Worm (Caenorhabditis elegans) whole organism, young adult: ENCODE data around the gene C02F5.13.
A peak's percentile ranks its signal among the peaks of the same experiment; 100 is the strongest.

Experiments
- B0019.2 ChIP-seq: fragments of 200-800 bp; sonication (Bioruptor generic); conservative IDR thresholded peaks from 2 replicates; pipeline ENCODE4 v1.3.6; 2022; ENCODE audit warnings: missing genetic modification reagents, missing genetic modification characterization, missing compliant biosample characterization
- B0336.3 ChIP-seq: fragments of 200-800 bp; sonication (Bioruptor generic); IDR thresholded peaks from 2 replicates; pipeline ENCODE4 v1.3.6; 2022; ENCODE audit warnings: missing genetic modification characterization, missing compliant biosample characterization
- C17E4.6 ChIP-seq: fragments of 200-800 bp; sonication (Bioruptor generic); IDR thresholded peaks from 2 replicates; pipeline ENCODE4 v1.3.6; 2022; ENCODE audit warnings: missing genetic modification reagents, missing genetic modification characterization, missing compliant biosample characterization
- F49E8.2 ChIP-seq: sonication (generic microtip); optimal IDR thresholded peaks from 3 replicates; lab custom pipeline; 2017; ENCODE audit warnings: missing genetic modification characterization, mild to moderate bottlenecking, missing compliant biosample characterization, antibody characterized with exemption, moderate library complexity; ENCODE audit not compliant: insufficient read depth
- K12H6.12 ChIP-seq: fragments of 200-800 bp; sonication (Bioruptor generic); optimal IDR thresholded peaks from 2 replicates; lab custom pipeline; 2018; ENCODE audit warnings: mild to moderate bottlenecking, missing genetic modification characterization, missing compliant biosample characterization
- T07F8.4 ChIP-seq: sonication (generic microtip); optimal IDR thresholded peaks from 2 replicates; lab custom pipeline; 2016; ENCODE audit warnings: mild to moderate bottlenecking, missing genetic modification characterization, moderate library complexity, missing compliant biosample characterization
- Y53F4B.3 ChIP-seq: fragments of 200-800 bp; sonication (Bioruptor generic); IDR thresholded peaks from 2 replicates; pipeline ENCODE4 v1.3.6; 2022; ENCODE audit warnings: missing genetic modification reagents, missing genetic modification characterization, missing compliant biosample characterization
- Y53G8AR.9 ChIP-seq: fragments of 200-800 bp; sonication (Bioruptor generic); conservative IDR thresholded peaks from 2 replicates; pipeline ENCODE4 v1.3.6; 2022; ENCODE audit warnings: missing genetic modification reagents, missing genetic modification characterization, missing compliant biosample characterization
- Y67H2A.10 ChIP-seq: fragments of 200-800 bp; sonication (Bioruptor generic); conservative IDR thresholded peaks from 2 replicates; pipeline ENCODE4 v1.3.6; 2022; ENCODE audit warnings: missing genetic modification reagents, missing genetic modification characterization, missing compliant biosample characterization
- Y79H2A.3 ChIP-seq: fragments of 200-800 bp; sonication (Bioruptor generic); conservative IDR thresholded peaks from 2 replicates; pipeline ENCODE4 v1.3.6; 2022; ENCODE audit warnings: missing genetic modification reagents, missing genetic modification characterization, missing compliant biosample characterization
- athp-1 ChIP-seq: sonication (generic microtip); optimal IDR thresholded peaks from 2 replicates; lab custom pipeline; 2017; ENCODE audit warnings: mild to moderate bottlenecking, missing genetic modification characterization, missing compliant biosample characterization
- attf-3 ChIP-seq: fragments of 200-800 bp; sonication (Bioruptor generic); conservative IDR thresholded peaks from 2 replicates; pipeline ENCODE4 v1.3.6; 2022; ENCODE audit warnings: missing genetic modification reagents, missing genetic modification characterization, missing compliant biosample characterization
- bed-1 ChIP-seq: fragments of 200-800 bp; sonication (Bioruptor generic); IDR thresholded peaks from 2 replicates; pipeline ENCODE4 v1.3.6; 2022; ENCODE audit warnings: missing genetic modification reagents, missing genetic modification characterization, missing compliant biosample characterization
- bed-2 ChIP-seq: fragments of 200-800 bp; sonication (Bioruptor generic); IDR thresholded peaks from 2 replicates; pipeline ENCODE4 v1.3.6; 2022; ENCODE audit warnings: missing genetic modification reagents, missing genetic modification characterization, missing compliant biosample characterization
- ccch-3 ChIP-seq: fragments of 200-800 bp; sonication (Bioruptor generic); optimal IDR thresholded peaks from 2 replicates; lab custom pipeline; 2018; ENCODE audit warnings: mild to moderate bottlenecking, missing genetic modification characterization, missing compliant biosample characterization
- cebp-1 ChIP-seq, 2 experiments: fragments of 200-800 bp in 1 of 2; sonication (Bioruptor generic) in 1 of 2; sonication (generic microtip) in 1 of 2; IDR thresholded peaks in 1 of 2; optimal IDR thresholded peaks in 1 of 2; 2 replicates each; pipeline versions ENCODE4 v1.3.6 to Lab custom; 2017 to 2022; ENCODE audit warnings: missing compliant biosample characterization in 2 of 2, missing genetic modification characterization in 2 of 2, mild to moderate bottlenecking in 1 of 2, missing genetic modification reagents in 1 of 2, moderate library complexity in 1 of 2
- ceh-58 ChIP-seq: fragments of 200-800 bp; sonication (Bioruptor generic); IDR thresholded peaks from 2 replicates; pipeline ENCODE4 v1.3.6; 2022; ENCODE audit warnings: missing genetic modification characterization, missing compliant biosample characterization
- ceh-79 ChIP-seq: sonication (generic microtip); optimal IDR thresholded peaks from 2 replicates; lab custom pipeline; 2017; ENCODE audit warnings: mild to moderate bottlenecking, missing genetic modification characterization, missing compliant biosample characterization
- ceh-91 ChIP-seq: fragments of 200-800 bp; sonication (Bioruptor generic); IDR thresholded peaks from 2 replicates; pipeline ENCODE4 v1.3.6; 2022; ENCODE audit warnings: missing genetic modification reagents, missing genetic modification characterization, missing compliant biosample characterization
- chd-7 ChIP-seq: sonication (generic microtip); optimal IDR thresholded peaks from 2 replicates; lab custom pipeline; 2016; ENCODE audit warnings: mild to moderate bottlenecking, missing genetic modification characterization, moderate library complexity, missing compliant biosample characterization
- die-1 ChIP-seq: sonication (generic microtip); optimal IDR thresholded peaks from 2 replicates; lab custom pipeline; 2016; ENCODE audit warnings: missing genotype, mild to moderate bottlenecking, missing genetic modification characterization, missing compliant biosample characterization
- dox-1 ChIP-seq: fragments of 200-800 bp; sonication (Bioruptor generic); IDR thresholded peaks from 2 replicates; pipeline ENCODE4 v1.3.6; 2022; ENCODE audit warnings: missing genetic modification reagents, missing genetic modification characterization, missing compliant biosample characterization
- dpff-1 ChIP-seq: sonication (generic microtip); optimal IDR thresholded peaks from 2 replicates; lab custom pipeline; 2017; ENCODE audit warnings: mild to moderate bottlenecking, missing genetic modification characterization, missing compliant biosample characterization
- dpl-1 ChIP-seq: fragments of 150-350 bp; optimal IDR thresholded peaks from 2 replicates; lab custom pipeline; 2014; ENCODE audit warnings: missing biosample characterization, missing genetic modification reagents, missing genetic modification characterization
- egrh-3 ChIP-seq: fragments of 200-800 bp; sonication (Bioruptor generic); IDR thresholded peaks from 2 replicates; pipeline ENCODE4 v1.3.6; 2022; ENCODE audit warnings: missing genetic modification reagents, missing genetic modification characterization, missing compliant biosample characterization
- gei-17 ChIP-seq: fragments of 200-800 bp; sonication (Bioruptor generic); optimal IDR thresholded peaks from 2 replicates; lab custom pipeline; 2018; ENCODE audit warnings: mild to moderate bottlenecking, missing genetic modification characterization, missing compliant biosample characterization
- hlh-12 ChIP-seq: sonication (generic microtip); optimal IDR thresholded peaks from 2 replicates; lab custom pipeline; 2016; ENCODE audit warnings: missing genetic modification characterization, missing compliant biosample characterization
- hlh-26 ChIP-seq: fragments of 200-800 bp; sonication (Bioruptor generic); conservative IDR thresholded peaks from 2 replicates; pipeline ENCODE4 v1.3.6; 2022; ENCODE audit warnings: missing genetic modification reagents, missing genetic modification characterization, missing compliant biosample characterization
- hmg-1.2 ChIP-seq: fragments of 200-800 bp; sonication (Bioruptor generic); IDR thresholded peaks from 2 replicates; pipeline ENCODE4 v1.3.6; 2022; ENCODE audit warnings: missing genetic modification reagents, missing genetic modification characterization, missing compliant biosample characterization
- hmg-20 ChIP-seq: fragments of 200-800 bp; sonication (Bioruptor generic); IDR thresholded peaks from 2 replicates; pipeline ENCODE4 v1.3.6; 2022; ENCODE audit warnings: missing genetic modification reagents, missing genetic modification characterization, missing compliant biosample characterization
- madf-3 ChIP-seq: fragments of 200-800 bp; sonication (Bioruptor generic); IDR thresholded peaks from 2 replicates; pipeline ENCODE4 v1.3.6; 2022; ENCODE audit warnings: missing genetic modification reagents, missing genetic modification characterization, missing compliant biosample characterization
- mes-4 ChIP-seq: sonication (generic microtip); optimal IDR thresholded peaks from 2 replicates; lab custom pipeline; 2016; ENCODE audit warnings: missing genotype, missing genetic modification characterization, missing compliant biosample characterization
- mxl-1 ChIP-seq: sonication (generic microtip); optimal IDR thresholded peaks from 2 replicates; lab custom pipeline; 2016; ENCODE audit warnings: missing genetic modification characterization, missing compliant biosample characterization
- nfya-1 ChIP-seq: sonication (generic microtip); optimal IDR thresholded peaks from 2 replicates; lab custom pipeline; 2017; ENCODE audit warnings: antibody characterized with exemption, missing compliant biosample characterization, missing genetic modification characterization, borderline replicate concordance; ENCODE audit not compliant: insufficient read depth
- nhr-80 ChIP-seq: sonication (generic microtip); optimal IDR thresholded peaks from 2 replicates; lab custom pipeline; 2016; ENCODE audit warnings: missing genetic modification characterization, missing compliant biosample characterization
- repo-1 ChIP-seq: sonication (generic microtip); optimal IDR thresholded peaks from 2 replicates; lab custom pipeline; 2017; ENCODE audit warnings: mild to moderate bottlenecking, missing genetic modification characterization, missing compliant biosample characterization
- sdz-38 ChIP-seq: sonication (generic microtip); optimal IDR thresholded peaks from 2 replicates; lab custom pipeline; 2016; ENCODE audit warnings: missing genotype, missing genetic modification characterization, missing compliant biosample characterization
- snpc-4 ChIP-seq, 5 experiments: fragments of 150-350 bp in 1 of 5; sonication (generic microtip) in 4 of 5; optimal IDR thresholded peaks; 2 replicates each; lab custom pipeline; 2014 to 2018; ENCODE audit warnings: missing genetic modification characterization in 5 of 5, missing biosample characterization in 3 of 5, antibody characterized with exemption in 2 of 5, mild to moderate bottlenecking in 2 of 5, missing compliant biosample characterization in 2 of 5, missing genotype in 2 of 5, moderate library complexity in 2 of 5, missing genetic modification reagents in 1 of 5
- zim-3 ChIP-seq: sonication (generic microtip); optimal IDR thresholded peaks from 2 replicates; lab custom pipeline; 2017; ENCODE audit warnings: mild to moderate bottlenecking, missing genetic modification characterization, moderate library complexity, missing compliant biosample characterization
- ztf-28 ChIP-seq: fragments of 200-800 bp; sonication (Bioruptor generic); IDR thresholded peaks from 2 replicates; pipeline ENCODE4 v1.3.6; 2022; ENCODE audit warnings: missing genetic modification reagents, missing genetic modification characterization, missing compliant biosample characterization
- ztf-6 ChIP-seq: fragments of 200-800 bp; sonication (Bioruptor generic); IDR thresholded peaks from 2 replicates; pipeline ENCODE4 v1.3.6; 2022; ENCODE audit warnings: missing genetic modification reagents, missing genetic modification characterization, missing compliant biosample characterization

C02F5.13 gene

DNA sequence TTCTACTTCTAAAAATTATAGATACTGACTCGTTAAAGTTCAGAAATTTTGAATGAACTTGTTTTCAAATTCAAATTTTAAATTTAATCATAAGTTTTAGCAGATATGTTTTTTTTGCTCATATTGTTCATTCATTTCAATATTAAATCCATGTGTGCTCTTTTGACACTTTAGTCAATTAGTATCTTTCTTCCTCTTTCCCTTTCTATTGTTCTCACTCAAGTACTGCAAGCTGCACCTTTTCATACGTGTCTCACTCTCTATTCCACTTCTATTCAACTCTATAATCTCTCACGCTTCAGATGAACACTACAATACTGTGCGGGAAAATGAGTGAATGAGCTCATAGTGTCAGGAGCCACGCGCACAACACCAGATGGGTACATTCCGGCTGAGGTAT is 29.2 kb upstream of the C02F5.13 start, which contains the start of gene C30A5.16:
TSS of gene C30A5.16 (plus strand) at position 301 of the 400 bp plus-strand sequence.
- TF ChIP-seq ccch-3 (no peak), Y79H2A.3 (GFP tag; lab: Robert Waterston, UW) (no peak), cebp-1 (GFP tag; IDR thresholded peaks at IDR 0.05; lab: Robert Waterston, UW) (no peak), cebp-1 (tag; optimal IDR thresholded peaks at IDR 0.05; lab: Kevin White, UChicago) (no peak), B0336.3 (no peak), repo-1 (no peak), die-1 (no peak), attf-3 (GFP tag; lab: Robert Waterston, UW) (no peak), hmg-20 (no peak), egrh-3 (GFP tag; lab: Robert Waterston, UW) (no peak), Y53F4B.3 (no peak)

DNA sequence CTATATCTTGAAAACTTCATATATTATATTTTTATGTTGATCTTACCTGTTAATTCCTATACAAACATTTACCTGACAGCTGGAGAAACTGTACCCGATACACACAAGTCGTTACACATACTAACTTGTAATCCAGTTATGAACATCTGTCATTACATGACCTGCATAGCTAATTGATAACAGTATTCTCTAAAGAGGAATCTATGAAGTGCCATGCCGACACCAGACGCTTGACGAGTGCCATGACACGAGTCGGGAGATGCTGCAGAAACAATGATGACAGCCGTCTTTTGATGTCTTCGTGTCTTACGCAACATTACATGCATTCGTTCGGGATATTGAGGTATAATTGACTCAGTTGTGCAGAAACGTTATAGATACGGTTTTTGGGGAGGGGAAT is 27.1 kb upstream of the C02F5.13 start:
- no peak for TF ChIP-seq gei-17 (GFP tag; lab: Kevin White, UChicago)
- no peak for TF ChIP-seq zim-3 (tag; lab: Kevin White, UChicago)
- TF ChIP-seq dox-1 (GFP tag; lab: Robert Waterston, UW): no peak
- no peak for TF ChIP-seq ztf-6
- no peak for TF ChIP-seq Y53G8AR.9
- TF ChIP-seq ceh-58 (GFP tag; lab: Robert Waterston, UW): no peak
- no peak for TF ChIP-seq sdz-38 (tag; lab: Kevin White, UChicago)
- TF ChIP-seq madf-3 (GFP tag; lab: Robert Waterston, UW): no peak
- TF ChIP-seq Y67H2A.10: no peak
- TF ChIP-seq B0019.2: no peak
- TF ChIP-seq nfya-1 (tag; lab: Kevin White, UChicago): no peak
- TF ChIP-seq chd-7: no peak
- no peak for TF ChIP-seq hmg-1.2 (GFP tag; lab: Robert Waterston, UW)
- TF ChIP-seq dpff-1 (tag; lab: Kevin White, UChicago): no peak
- TF ChIP-seq ztf-28 (GFP tag; lab: Robert Waterston, UW): no peak
- TF ChIP-seq ceh-91 (GFP tag; lab: Robert Waterston, UW): no peak

DNA sequence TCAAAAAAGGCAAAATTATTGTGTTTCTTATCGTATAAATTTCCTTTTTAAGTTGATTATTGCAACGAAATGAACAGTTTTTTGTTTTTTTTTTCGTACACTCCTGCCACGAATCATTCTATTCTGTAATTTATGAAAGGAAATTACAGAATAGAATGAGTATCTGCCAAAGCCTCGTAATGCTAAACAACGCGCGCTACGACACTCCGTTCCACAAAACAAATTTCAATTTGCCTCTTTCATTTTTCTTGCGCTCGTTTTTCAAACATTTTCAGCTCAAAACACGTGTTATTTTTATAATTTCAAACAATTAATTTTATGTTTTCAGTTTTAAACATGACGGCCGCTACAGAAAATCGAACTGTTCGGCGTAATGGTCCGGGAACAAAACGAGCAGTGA is 22.4 kb upstream of the C02F5.13 start, which contains the start of gene mob-4:
TSS of gene mob-4 (plus strand) at position 329 of the 400 bp plus-strand sequence.
- TF ChIP-seq egrh-3 (GFP tag; lab: Robert Waterston, UW) (no peak), attf-3 (GFP tag; lab: Robert Waterston, UW) (peak; percentile 88)

DNA sequence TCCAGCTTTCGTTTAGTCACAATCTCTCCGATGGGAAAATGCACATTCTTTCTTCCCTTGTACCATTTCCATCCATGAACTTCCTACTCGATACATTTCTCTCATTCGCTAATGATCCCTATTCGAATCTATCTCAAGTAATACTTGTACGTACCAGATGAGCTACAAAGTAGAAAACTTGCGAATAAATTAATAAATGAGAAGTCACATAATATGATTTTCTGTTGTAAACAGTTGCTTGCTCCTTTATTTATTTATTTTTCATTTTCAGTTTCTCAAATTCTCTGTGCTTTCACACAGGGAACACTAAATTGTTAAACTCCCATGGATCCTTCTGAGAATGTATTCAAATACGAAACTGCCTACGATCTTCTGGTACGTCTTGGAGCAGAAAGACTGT is 21.0 kb upstream of the C02F5.13 start, which contains the start of gene rfs-1:
TSS of gene rfs-1 (plus strand) at position 301 of the 400 bp plus-strand sequence.
- peak; percentile 55; the same call in 1 of the 2 replicates for TF ChIP-seq B0336.3
- TF ChIP-seq madf-3 (GFP tag; lab: Robert Waterston, UW): 0 out of 2 replicates have a peak, but pooled peaks have one; percentile 40
- TF ChIP-seq bed-2: no peak
- no peak for TF ChIP-seq mes-4 (tag; lab: Kevin White, UChicago)
- TF ChIP-seq, all 124 proteins: peak for 2

DNA sequence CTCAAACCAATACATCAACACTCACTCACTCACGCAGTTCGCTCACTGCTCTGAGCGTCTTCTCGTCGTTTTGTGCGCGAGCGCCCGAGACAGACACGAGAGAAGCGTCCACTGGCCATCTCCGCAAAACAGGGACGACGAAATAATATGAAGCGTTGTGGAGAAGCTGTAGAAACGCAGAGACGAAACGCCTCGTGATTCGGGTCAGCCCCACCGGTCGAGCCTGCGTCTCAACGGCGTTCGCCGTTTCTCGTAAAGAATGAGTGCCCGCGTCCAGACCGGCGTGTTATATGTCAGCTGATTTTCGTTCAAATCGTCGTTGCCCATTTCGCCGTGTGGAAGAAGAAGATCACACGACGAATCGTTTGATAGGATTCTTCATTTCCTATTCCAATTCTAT is 19.6 kb upstream of the C02F5.13 start, which contains the start of gene fbxl-1:
TSS of gene fbxl-1 (plus strand) at position 320 of the 400 bp plus-strand sequence.
- TF ChIP-seq hlh-12: no peak
- peak; percentile 57; the same call in 1 of the 2 replicates for TF ChIP-seq cebp-1 (GFP tag; IDR thresholded peaks at IDR 0.05; lab: Robert Waterston, UW)
- peak; percentile 92 for TF ChIP-seq cebp-1 (tag; optimal IDR thresholded peaks at IDR 0.05; lab: Kevin White, UChicago)
- TF ChIP-seq C17E4.6 (GFP tag; lab: Robert Waterston, UW): no peak
- TF ChIP-seq bed-1 (GFP tag; lab: Robert Waterston, UW): no peak
- peak; percentile 79 for TF ChIP-seq chd-7
- no peak for TF ChIP-seq hlh-26
- TF ChIP-seq dpl-1 (GFP tag; lab: Kevin White, UChicago): no peak
- TF ChIP-seq athp-1 (tag; lab: Kevin White, UChicago): peak; percentile 65
- no peak for TF ChIP-seq F49E8.2
- no peak for TF ChIP-seq T07F8.4 (tag; lab: Kevin White, UChicago)
- no peak for TF ChIP-seq mes-4 (tag; lab: Kevin White, UChicago)
- peak; percentile 85 for TF ChIP-seq nhr-80 (tag; lab: Kevin White, UChicago)
- peak; percentile 86 for TF ChIP-seq K12H6.12 (tag; lab: Kevin White, UChicago)
- no peak for TF ChIP-seq snpc-4 (GFP tag; optimal IDR thresholded peaks at IDR 0.05; lab: Kevin White, UChicago)
- TF ChIP-seq snpc-4 (tag; optimal IDR thresholded peaks at IDR 0.05; lab: Kevin White, UChicago): peak; percentile 19 to 56 (median 26)
- no peak for TF ChIP-seq mxl-1 (tag; lab: Kevin White, UChicago)
- TF ChIP-seq die-1: no peak
- no peak for TF ChIP-seq ceh-79 (tag; lab: Kevin White, UChicago)
